Fruit fly (Drosophila melanogaster) whole organism, pupa: ENCODE data around the gene CG7692.

ENCODE experiments used
- CG10348 ChIP-seq: fragments of 200-800 bp; sonication (Bioruptor generic); IDR thresholded peaks from 2 replicates; pipeline ENCODE4 v1.3.6; 2022; ENCODE audit warnings: missing biosample characterization, missing genetic modification characterization
- CG12605 ChIP-seq: fragments of 200-800 bp; sonication (Bioruptor generic); IDR thresholded peaks from 2 replicates; pipeline ENCODE4 v1.3.6; 2022; ENCODE audit warnings: missing biosample characterization, missing genetic modification characterization
- CG13204 ChIP-seq: fragments of 200-800 bp; sonication (Bioruptor generic); optimal IDR thresholded peaks from 2 replicates; lab custom pipeline; 2018; ENCODE audit warnings: missing biosample characterization, mild to moderate bottlenecking, missing genetic modification characterization, moderate library complexity
- CG14655 ChIP-seq: fragments of 200-800 bp; sonication (Bioruptor generic); optimal IDR thresholded peaks from 3 replicates; lab custom pipeline; 2017; ENCODE audit warnings: mild to moderate bottlenecking, missing biosample characterization, missing genetic modification reagents, missing genetic modification characterization
- CG15710 ChIP-seq: fragments of 200-800 bp; sonication (Bioruptor generic); optimal IDR thresholded peaks from 2 replicates; lab custom pipeline; 2018; ENCODE audit warnings: missing biosample characterization, mild to moderate bottlenecking, missing genetic modification characterization, moderate library complexity
- CG17806 ChIP-seq: fragments of 200-800 bp; sonication (Bioruptor generic); optimal IDR thresholded peaks from 2 replicates; lab custom pipeline; 2018; ENCODE audit warnings: missing biosample characterization, mild to moderate bottlenecking, missing genetic modification characterization, moderate library complexity
- CG32121 ChIP-seq: fragments of 200-800 bp; sonication (Bioruptor generic); IDR thresholded peaks from 2 replicates; pipeline ENCODE4 v1.3.6; 2022; ENCODE audit warnings: missing biosample characterization, missing genetic modification characterization
- CG34367 ChIP-seq: fragments of 200-800 bp; sonication (Bioruptor generic); optimal IDR thresholded peaks from 2 replicates; lab custom pipeline; 2018; ENCODE audit warnings: missing biosample characterization, mild to moderate bottlenecking, missing genetic modification characterization
- CG4496 ChIP-seq: fragments of 200-800 bp; sonication (Bioruptor generic); IDR thresholded peaks from 3 replicates; pipeline ENCODE4 v1.3.6; 2022; ENCODE audit warnings: missing biosample characterization, missing genetic modification characterization
- CG8159 ChIP-seq: fragments of 200-800 bp; sonication (Bioruptor generic); optimal IDR thresholded peaks from 3 replicates; lab custom pipeline; 2018; ENCODE audit warnings: missing biosample characterization, mild to moderate bottlenecking, missing genetic modification characterization, moderate library complexity
- CG8301 ChIP-seq: fragments of 200-800 bp; sonication (Bioruptor generic); optimal IDR thresholded peaks from 2 replicates; lab custom pipeline; 2018; ENCODE audit warnings: missing biosample characterization, mild to moderate bottlenecking, missing genetic modification characterization
- CG9948 ChIP-seq: fragments of 200-800 bp; sonication (Bioruptor generic); optimal IDR thresholded peaks from 2 replicates; lab custom pipeline; 2018; ENCODE audit warnings: missing biosample characterization, mild to moderate bottlenecking, missing genetic modification characterization, moderate library complexity
- D1 ChIP-seq: fragments of 200-800 bp; sonication (Bioruptor generic); optimal IDR thresholded peaks from 2 replicates; lab custom pipeline; 2018; ENCODE audit warnings: missing biosample characterization, mild to moderate bottlenecking, missing genetic modification characterization, moderate library complexity
- EcR ChIP-seq: fragments of 200-800 bp; sonication (Bioruptor generic); optimal IDR thresholded peaks from 3 replicates; lab custom pipeline; 2019; ENCODE audit warnings: missing biosample characterization, missing genetic modification characterization, mild to moderate bottlenecking, moderate library complexity, missing genetic modification reagents
- Ets98B ChIP-seq: fragments of 200-800 bp; sonication (Bioruptor generic); IDR thresholded peaks from 2 replicates; pipeline ENCODE4 v1.3.6; 2022; ENCODE audit warnings: missing biosample characterization, missing genetic modification characterization
- Pif1A ChIP-seq: fragments of 200-800 bp; sonication (Bioruptor generic); optimal IDR thresholded peaks from 3 replicates; lab custom pipeline; 2016; ENCODE audit warnings: missing biosample characterization, missing genetic modification characterization
- Pif1B ChIP-seq: fragments of 200-800 bp; sonication (Bioruptor generic); optimal IDR thresholded peaks from 3 replicates; lab custom pipeline; 2016; ENCODE audit warnings: missing biosample characterization, missing genetic modification characterization
- Snoo ChIP-seq: fragments of 200-800 bp; sonication (Bioruptor generic); optimal IDR thresholded peaks from 3 replicates; lab custom pipeline; 2017; ENCODE audit warnings: missing biosample characterization, mild to moderate bottlenecking, missing genetic modification characterization, inconsistent platforms
- fd96Ca ChIP-seq: fragments of 200-800 bp; sonication (Bioruptor generic); IDR thresholded peaks from 3 replicates; pipeline ENCODE4 v1.3.6; 2022; ENCODE audit warnings: missing biosample characterization, missing genetic modification characterization
- gl ChIP-seq: fragments of 200-800 bp; sonication (Bioruptor generic); optimal IDR thresholded peaks from 2 replicates; lab custom pipeline; 2018; ENCODE audit warnings: missing biosample characterization, mild to moderate bottlenecking, missing genetic modification characterization
- rn ChIP-seq: fragments of 200-800 bp; sonication (Bioruptor generic); IDR thresholded peaks from 2 replicates; pipeline ENCODE4 v1.3.6; 2022; ENCODE audit warnings: missing biosample characterization, missing genetic modification characterization

Gene CG7692

dm6 chr3L:17352812-17353211 is 1.2 kb downstream of the CG7692 start:
- TF ChIP-seq Ets98B (no peak), Pif1A (no peak), fd96Ca (GFP tag; lab: Robert Waterston, UW) (no peak), CG32121 (GFP tag; lab: Robert Waterston, UW) (no peak), rn (no peak), Pif1B (no peak)

- no peak for TF ChIP-seq CG8301 (tag; lab: Kevin White, UChicago)
- TF ChIP-seq CG9948, result no peak
- TF ChIP-seq CG14655 (GFP tag; lab: Kevin White, UChicago), result no peak
- TF ChIP-seq CG12605 (GFP tag; lab: Robert Waterston, UW), result no peak
- TF ChIP-seq CG8159 (tag; lab: Kevin White, UChicago), result no peak
- no peak for TF ChIP-seq CG13204 (GFP tag; lab: Kevin White, UChicago)
- no peak for TF ChIP-seq D1 (tag; lab: Kevin White, UChicago)
- TF ChIP-seq Pif1A, result no peak
- TF ChIP-seq Ets98B, result no peak
- no peak for TF ChIP-seq CG32121 (GFP tag; lab: Robert Waterston, UW)
- TF ChIP-seq CG4496 (GFP tag; lab: Robert Waterston, UW), result no peak
- TF ChIP-seq CG15710 (tag; lab: Kevin White, UChicago), result no peak
- TF ChIP-seq gl, result no peak
- no peak for TF ChIP-seq CG17806
- no peak for TF ChIP-seq Snoo (tag; lab: Kevin White, UChicago)
- TF ChIP-seq Pif1B, result no peak
- no peak for TF ChIP-seq CG10348 (GFP tag; lab: Robert Waterston, UW)
These were observed 5.8 kb downstream of the CG7692 start for dm6 chr3L:17357431-17357830.

dm6 chr3L:17358490-17358889 is 6.9 kb downstream of the CG7692 start:
- no peak for TF ChIP-seq CG32121 (GFP tag; lab: Robert Waterston, UW)
- TF ChIP-seq rn, result no peak
- no peak for TF ChIP-seq CG4496 (GFP tag; lab: Robert Waterston, UW)
- no peak for TF ChIP-seq Pif1A
- TF ChIP-seq gl, result no peak
- TF ChIP-seq Snoo (tag; lab: Kevin White, UChicago), result no peak
- no peak for TF ChIP-seq EcR (GFP tag; lab: Kevin White, UChicago)
- TF ChIP-seq CG15710 (tag; lab: Kevin White, UChicago), result no peak
- TF ChIP-seq CG12605 (GFP tag; lab: Robert Waterston, UW), result no peak
- TF ChIP-seq Ets98B, result no peak
- TF ChIP-seq CG34367 (tag; lab: Kevin White, UChicago), result no peak
- TF ChIP-seq CG14655 (GFP tag; lab: Kevin White, UChicago), result no peak
- no peak for TF ChIP-seq fd96Ca (GFP tag; lab: Robert Waterston, UW)
- no peak for TF ChIP-seq D1 (tag; lab: Kevin White, UChicago)
- TF ChIP-seq CG13204 (GFP tag; lab: Kevin White, UChicago), result no peak
- no peak for TF ChIP-seq CG9948
- no peak for TF ChIP-seq CG8159 (tag; lab: Kevin White, UChicago)
- TF ChIP-seq CG8301 (tag; lab: Kevin White, UChicago), result no peak
- TF ChIP-seq CG17806, result no peak
- no peak for TF ChIP-seq Pif1B

dm6 chr3L:17359225-17359773 is 7.7 kb downstream of the CG7692 start, which contains the start of gene tap:
Gene tap, plus strand, starts transcription at chr3L:17359682.
- TF ChIP-seq Snoo (tag; lab: Kevin White, UChicago), result no peak
- no peak for TF ChIP-seq CG17806
- no peak for TF ChIP-seq CG32121 (GFP tag; lab: Robert Waterston, UW)
- no peak for TF ChIP-seq CG15710 (tag; lab: Kevin White, UChicago)
- TF ChIP-seq D1 (tag; lab: Kevin White, UChicago), result no peak
- TF ChIP-seq Pif1A, result no peak
- no peak for TF ChIP-seq EcR (GFP tag; lab: Kevin White, UChicago)
- TF ChIP-seq Pif1B, result no peak
- no peak for TF ChIP-seq CG8159 (tag; lab: Kevin White, UChicago)
- TF ChIP-seq CG12605 (GFP tag; lab: Robert Waterston, UW), result no peak
- TF ChIP-seq CG9948, result no peak

dm6 chr3L:17361925-17362324 is 10.3 kb downstream of the CG7692 start:
- TF ChIP-seq Ets98B (no peak), fd96Ca (GFP tag; lab: Robert Waterston, UW) (no peak), CG4496 (GFP tag; lab: Robert Waterston, UW) (no peak), CG34367 (tag; lab: Kevin White, UChicago) (no peak), Pif1B (no peak), Pif1A (no peak), gl (no peak), Snoo (tag; lab: Kevin White, UChicago) (no peak), CG9948 (no peak), CG32121 (GFP tag; lab: Robert Waterston, UW) (no peak)

- TF ChIP-seq fd96Ca (GFP tag; lab: Robert Waterston, UW), result no peak
- no peak for TF ChIP-seq CG14655 (GFP tag; lab: Kevin White, UChicago)
- no peak for TF ChIP-seq CG8159 (tag; lab: Kevin White, UChicago)
- no peak for TF ChIP-seq CG17806
- TF ChIP-seq EcR (GFP tag; lab: Kevin White, UChicago), result no peak
- no peak for TF ChIP-seq CG12605 (GFP tag; lab: Robert Waterston, UW)
- TF ChIP-seq CG32121 (GFP tag; lab: Robert Waterston, UW), result no peak
- no peak for TF ChIP-seq Snoo (tag; lab: Kevin White, UChicago)
- no peak for TF ChIP-seq CG13204 (GFP tag; lab: Kevin White, UChicago)
- TF ChIP-seq D1 (tag; lab: Kevin White, UChicago), result no peak
- no peak for TF ChIP-seq CG34367 (tag; lab: Kevin White, UChicago)
- no peak for TF ChIP-seq Ets98B
- no peak for TF ChIP-seq rn
- no peak for TF ChIP-seq CG4496 (GFP tag; lab: Robert Waterston, UW)
These were observed 11.3 kb downstream of the CG7692 start for dm6 chr3L:17362940-17363339.
